Fruit fly (Drosophila melanogaster): ENCODE data around the gene CG31787.

The CG31787 gene

DNA sequence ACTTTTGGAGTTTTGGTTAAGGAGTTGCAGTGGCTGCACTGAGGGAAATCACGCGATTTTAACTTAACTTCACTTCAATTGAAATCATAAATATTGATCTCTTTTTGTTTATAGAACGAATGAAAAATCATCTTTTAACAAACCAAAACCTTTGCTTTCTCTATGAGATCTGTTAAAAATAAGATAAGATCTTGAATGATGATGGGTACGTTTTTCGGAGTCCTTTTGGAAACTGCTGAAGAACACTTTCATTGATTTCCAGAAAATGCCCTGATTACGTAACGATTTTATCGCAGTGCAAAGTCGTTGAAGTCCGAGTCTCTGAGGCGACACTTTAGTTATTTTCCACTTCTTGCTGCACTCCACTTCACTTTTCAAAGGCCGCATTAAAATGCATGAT is 26.8 kb upstream of the CG31787 start (continued):
- TF ChIP-seq CG16815 (GFP tag; optimal IDR thresholded peaks at IDR 0.05) (peak; percentile 27), Med (GFP tag) (peak; percentile 75), sens (GFP tag) (peak; percentile 89), disco-r (GFP tag; optimal IDR thresholded peaks at IDR 0.05) (no peak), zfh1 (GFP tag; IDR thresholded peaks at IDR 0.05) (no peak), CG13775 (GFP tag; optimal IDR thresholded peaks at IDR 0.05) (peak; percentile 22), pnt (GFP tag; optimal IDR thresholded peaks at IDR 0.05) (peak; percentile 50)

- no peak for TF ChIP-seq CG10431 (GFP tag; optimal IDR thresholded peaks at IDR 0.05)
- TF ChIP-seq tap (tag; optimal IDR thresholded peaks at IDR 0.05) = no peak
- TF ChIP-seq CG2199 (GFP tag; IDR thresholded peaks at IDR 0.05) = peak; percentile 92; the same call in 2 of the 3 replicates
- no peak for TF ChIP-seq CG11247 (GFP tag; IDR thresholded peaks at IDR 0.05)
- no peak for TF ChIP-seq pan (optimal IDR thresholded peaks at IDR 0.05)
- TF ChIP-seq pan (GFP tag; optimal IDR thresholded peaks at IDR 0.05 in 1 of 2, IDR thresholded peaks at IDR 0.05 in 1 of 2) = no peak
- TF ChIP-seq BtbVII (GFP tag; optimal IDR thresholded peaks at IDR 0.05) = peak; percentile 33
- peak; percentile 98 for TF ChIP-seq CG11504 (tag; optimal IDR thresholded peaks at IDR 0.05)
- TF ChIP-seq abd-A (tag; optimal IDR thresholded peaks at IDR 0.05) = peak; percentile 9
- TF ChIP-seq CG1602 (GFP tag; optimal IDR thresholded peaks at IDR 0.05) = no peak
- no peak for TF ChIP-seq CG5245 (GFP tag; optimal IDR thresholded peaks at IDR 0.05)
- TF ChIP-seq en (GFP tag; optimal IDR thresholded peaks at IDR 0.05) = no peak
- peak; percentile 91 for TF ChIP-seq z (GFP tag; IDR thresholded peaks at IDR 0.05)
- no peak for TF ChIP-seq CG7357 (GFP tag; IDR thresholded peaks at IDR 0.05)
- no peak for TF ChIP-seq lov (optimal IDR thresholded peaks at IDR 0.05)
- 0 out of 3 replicates have a peak, but pooled peaks have one; percentile 58 for TF ChIP-seq lov (GFP tag; IDR thresholded peaks at IDR 0.05)
- TF ChIP-seq dmrt99B (tag; optimal IDR thresholded peaks at IDR 0.05) = no peak
- TF ChIP-seq chinmo (GFP tag; IDR thresholded peaks at IDR 0.05; ENCODE audit: partially characterized antibody) = no peak
- no peak for TF ChIP-seq slp2 (GFP tag; optimal IDR thresholded peaks at IDR 0.05)
- TF ChIP-seq hbn (GFP tag; IDR thresholded peaks at IDR 0.05; ENCODE audit: partially characterized antibody) = no peak
- TF ChIP-seq CG15696 (tag; optimal IDR thresholded peaks at IDR 0.05) = no peak
- TF ChIP-seq CG10321 (GFP tag; IDR thresholded peaks at IDR 0.05) = no peak
- TF ChIP-seq bab2 (GFP tag; optimal IDR thresholded peaks at IDR 0.05) = no peak
- TF ChIP-seq CG15269 (tag; optimal IDR thresholded peaks at IDR 0.05) = no peak
- TF ChIP-seq ro (GFP tag; IDR thresholded peaks at IDR 0.05) = no peak
- no peak for TF ChIP-seq nmo (GFP tag; optimal IDR thresholded peaks at IDR 0.05)
- peak; percentile 90 for TF ChIP-seq crol (GFP tag; IDR thresholded peaks at IDR 0.05)
- TF ChIP-seq sob (GFP tag; IDR thresholded peaks at IDR 0.05) = no peak
- no peak for TF ChIP-seq Jarid2 (GFP tag; optimal IDR thresholded peaks at IDR 0.05)
- TF ChIP-seq CG13123 (GFP tag; optimal IDR thresholded peaks at IDR 0.05) = no peak
- no peak for TF ChIP-seq CG10267 (tag; optimal IDR thresholded peaks at IDR 0.05)
- no peak for TF ChIP-seq Fer3 (tag; optimal IDR thresholded peaks at IDR 0.05)
- no peak for TF ChIP-seq Scr (GFP tag; IDR thresholded peaks at IDR 0.05; ENCODE audit: partially characterized antibody)
- peak; percentile 39 for TF ChIP-seq CG12769 (tag; optimal IDR thresholded peaks at IDR 0.05)
- TF ChIP-seq Aef1 (GFP tag; IDR thresholded peaks at IDR 0.05) = no peak
- no peak for TF ChIP-seq grn (GFP tag; optimal IDR thresholded peaks at IDR 0.05)
- no peak for TF ChIP-seq sc (optimal IDR thresholded peaks at IDR 0.05)
- no peak for TF ChIP-seq sc (GFP tag; optimal IDR thresholded peaks at IDR 0.05)
- no peak for TF ChIP-seq CG10543 (GFP tag; optimal IDR thresholded peaks at IDR 0.05)
- TF ChIP-seq Max (GFP tag; optimal IDR thresholded peaks at IDR 0.05) = no peak
- TF ChIP-seq pros (GFP tag; optimal IDR thresholded peaks at IDR 0.05) = peak; percentile 81
- TF ChIP-seq Blimp-1 (GFP tag; optimal IDR thresholded peaks at IDR 0.05) = peak; percentile 52
These were observed 26.2 kb upstream of the CG31787 start for dm6 chr2L:18311564-18312279.

Measured in whole organism, embryonic.